Fruit fly (Drosophila melanogaster) whole organism, embryonic: ENCODE results near the gene SP1173.

Source experiments
- Atf6 ChIP-seq: fragments of 200-800 bp; sonication (Bioruptor generic); IDR thresholded peaks from 2 replicates; pipeline ENCODE4 v1.3.6; 2022; ENCODE audit warnings: missing biosample characterization, missing genetic modification characterization
- B-H1 ChIP-seq: fragments of 200-800 bp; sonication (Bioruptor generic); IDR thresholded peaks from 3 replicates; pipeline ENCODE4 v1.3.6; 2022; ENCODE audit warnings: missing biosample characterization, missing genetic modification characterization
- CG14860 ChIP-seq: fragments of 200-800 bp; sonication (Bioruptor generic); IDR thresholded peaks from 3 replicates; pipeline ENCODE4 v1.3.6; 2022; ENCODE audit warnings: missing biosample characterization, missing genetic modification characterization; ENCODE audit not compliant: partially characterized antibody
- CG18476 ChIP-seq: fragments of 200-800 bp; sonication (Bioruptor generic); optimal IDR thresholded peaks from 2 replicates; lab custom pipeline; 2016; ENCODE audit warnings: missing biosample characterization, mild to moderate bottlenecking, missing genetic modification characterization
- CG18764 ChIP-seq: fragments of 200-800 bp; sonication (Bioruptor generic); optimal IDR thresholded peaks from 3 replicates; lab custom pipeline; 2016; ENCODE audit warnings: missing biosample characterization, missing genetic modification characterization
- CG2678 ChIP-seq: fragments of 200-800 bp; sonication (Bioruptor generic); optimal IDR thresholded peaks from 3 replicates; lab custom pipeline; 2019; ENCODE audit warnings: missing biosample characterization, mild to moderate bottlenecking, missing genetic modification characterization, moderate library complexity
- CG30403 ChIP-seq: fragments of 200-800 bp; sonication (Bioruptor generic); optimal IDR thresholded peaks from 3 replicates; lab custom pipeline; 2016; ENCODE audit warnings: missing biosample characterization, missing genetic modification characterization
- CG34422 ChIP-seq: fragments of 200-800 bp; sonication (Bioruptor generic); IDR thresholded peaks from 3 replicates; pipeline ENCODE4 v1.3.6; 2022; ENCODE audit warnings: missing biosample characterization, missing genetic modification characterization
- CG3995 ChIP-seq: fragments of 200-800 bp; sonication (Bioruptor generic); optimal IDR thresholded peaks from 3 replicates; lab custom pipeline; 2016; ENCODE audit warnings: missing biosample characterization, missing genetic modification characterization
- CG4707 ChIP-seq: fragments of 200-800 bp; sonication (Bioruptor generic); optimal IDR thresholded peaks from 2 replicates; lab custom pipeline; 2018; ENCODE audit warnings: missing biosample characterization, mild to moderate bottlenecking, missing genetic modification characterization, moderate library complexity
- CG6689 ChIP-seq: fragments of 200-800 bp; sonication (Bioruptor generic); IDR thresholded peaks from 2 replicates; pipeline ENCODE4 v1.3.6; 2022; ENCODE audit warnings: missing biosample characterization, missing genetic modification characterization
- CG6813 ChIP-seq: fragments of 200-800 bp; sonication (Bioruptor generic); optimal IDR thresholded peaks from 2 replicates; lab custom pipeline; 2017; ENCODE audit warnings: missing biosample characterization, missing genetic modification characterization, mild to moderate bottlenecking, moderate library complexity, missing genetic modification reagents
- CG6854 ChIP-seq: fragments of 200-800 bp; sonication (Bioruptor generic); optimal IDR thresholded peaks from 3 replicates; lab custom pipeline; 2017; ENCODE audit warnings: missing biosample characterization, mild to moderate bottlenecking, missing genetic modification characterization
- CG8944 ChIP-seq: fragments of 200-800 bp; sonication (Bioruptor generic); optimal IDR thresholded peaks from 3 replicates; lab custom pipeline; 2016; ENCODE audit warnings: missing biosample characterization, missing genetic modification characterization
- Deaf1 ChIP-seq: fragments of 200-800 bp; optimal IDR thresholded peaks from 3 replicates; lab custom pipeline; 2019; ENCODE audit warnings: missing biosample characterization, mild to moderate bottlenecking, missing genetic modification characterization, moderate library complexity
- ERR ChIP-seq: fragments of 200-800 bp; sonication (Bioruptor generic); optimal IDR thresholded peaks from 2 replicates; lab custom pipeline; 2016; ENCODE audit warnings: missing biosample characterization, missing genetic modification characterization
- Ets97D ChIP-seq: fragments of 200-800 bp; sonication (Bioruptor generic); optimal IDR thresholded peaks from 3 replicates; lab custom pipeline; 2016; ENCODE audit warnings: missing biosample characterization, missing genetic modification characterization
- Hand ChIP-seq: fragments of 200-800 bp; sonication (Bioruptor generic); optimal IDR thresholded peaks from 2 replicates; lab custom pipeline; 2017; ENCODE audit warnings: mild to moderate bottlenecking, missing biosample characterization, missing genetic modification reagents, missing genetic modification characterization
- Hmx ChIP-seq: fragments of 200-800 bp; sonication (Bioruptor generic); optimal IDR thresholded peaks from 2 replicates; lab custom pipeline; 2016; ENCODE audit warnings: missing biosample characterization, missing genetic modification characterization
- Lim3 ChIP-seq: fragments of 200-800 bp; sonication (Bioruptor generic); IDR thresholded peaks from 2 replicates; pipeline ENCODE4 v1.3.6; 2022; ENCODE audit warnings: missing biosample characterization, missing genetic modification characterization
- MESR4 ChIP-seq: fragments of 200-800 bp; sonication (Bioruptor generic); optimal IDR thresholded peaks from 2 replicates; lab custom pipeline; 2018; ENCODE audit warnings: missing biosample characterization, mild to moderate bottlenecking, missing genetic modification characterization, moderate library complexity
- Rx ChIP-seq: fragments of 200-800 bp; sonication (Bioruptor generic); IDR thresholded peaks from 2 replicates; pipeline ENCODE4 v1.3.6; 2022; ENCODE audit warnings: missing biosample characterization, missing genetic modification characterization
- Trl ChIP-seq, 3 experiments: fragments of >200 bp in 2 of 3; fragments of 200-800 bp in 1 of 3; sonication (Bioruptor generic) in 1 of 3; optimal IDR thresholded peaks; 2 replicates in 1 of 3; 3 replicates in 2 of 3; lab custom pipeline; 2016 to 2017; ENCODE audit warnings: missing biosample characterization in 1 of 3, missing genetic modification characterization in 1 of 3
- ac ChIP-seq: fragments of 200-800 bp; sonication (Bioruptor generic); optimal IDR thresholded peaks from 3 replicates; lab custom pipeline; 2017; ENCODE audit warnings: missing biosample characterization, mild to moderate bottlenecking, missing genetic modification characterization
- bbx ChIP-seq: fragments of 200-800 bp; sonication (Bioruptor generic); IDR thresholded peaks from 2 replicates; pipeline ENCODE4 v1.3.6; 2022; ENCODE audit warnings: missing biosample characterization, missing genetic modification characterization; ENCODE audit not compliant: partially characterized antibody
- bigmax ChIP-seq: fragments of 200-800 bp; sonication (Bioruptor generic); optimal IDR thresholded peaks from 2 replicates; lab custom pipeline; 2018; ENCODE audit warnings: missing biosample characterization, mild to moderate bottlenecking, missing genetic modification characterization
- cas ChIP-seq: fragments of 200-800 bp; sonication (Bioruptor generic); IDR thresholded peaks from 2 replicates; pipeline ENCODE4 v1.3.6; 2022; ENCODE audit warnings: missing biosample characterization, missing genetic modification characterization
- caup ChIP-seq: fragments of 200-800 bp; sonication (Bioruptor generic); optimal IDR thresholded peaks from 3 replicates; lab custom pipeline; 2017; ENCODE audit warnings: missing biosample characterization, mild to moderate bottlenecking, missing genetic modification characterization, moderate library complexity; ENCODE audit not compliant: severe bottlenecking
- ci ChIP-seq: fragments of 200-800 bp; sonication (Bioruptor generic); IDR thresholded peaks from 3 replicates; pipeline ENCODE4 v1.3.6; 2022; ENCODE audit warnings: missing biosample characterization, missing genetic modification characterization
- crp ChIP-seq, 2 experiments: fragments of 200-800 bp; sonication (Bioruptor generic); optimal IDR thresholded peaks; 2 replicates in 1 of 2; 3 replicates in 1 of 2; lab custom pipeline; 2017; ENCODE audit warnings: missing biosample characterization in 2 of 2, missing genetic modification characterization in 2 of 2, mild to moderate bottlenecking in 1 of 2, moderate library complexity in 1 of 2
- da ChIP-seq: fragments of 200-800 bp; sonication (Bioruptor generic); optimal IDR thresholded peaks from 2 replicates; lab custom pipeline; 2016; ENCODE audit warnings: missing biosample characterization, missing genetic modification characterization
- ems ChIP-seq: fragments of 200-800 bp; sonication (Bioruptor generic); optimal IDR thresholded peaks from 3 replicates; lab custom pipeline; 2016; ENCODE audit warnings: missing biosample characterization, missing genetic modification characterization
- gce ChIP-seq: fragments of 200-800 bp; sonication (Bioruptor generic); IDR thresholded peaks from 3 replicates; pipeline ENCODE4 v1.3.6; 2022; ENCODE audit warnings: missing biosample characterization, missing genetic modification characterization
- gcm ChIP-seq: fragments of 200-800 bp; sonication (Bioruptor generic); optimal IDR thresholded peaks from 2 replicates; lab custom pipeline; 2019; ENCODE audit warnings: missing biosample characterization, mild to moderate bottlenecking, missing genetic modification characterization, moderate library complexity
- lab ChIP-seq: fragments of 200-800 bp; sonication (Bioruptor generic); optimal IDR thresholded peaks from 3 replicates; lab custom pipeline; 2017; ENCODE audit warnings: missing biosample characterization, missing genetic modification characterization, mild to moderate bottlenecking, moderate library complexity, missing genetic modification reagents
- lola ChIP-seq, 3 experiments: fragments of >200 bp in 2 of 3; fragments of 200-800 bp in 1 of 3; sonication (Bioruptor generic) in 1 of 3; optimal IDR thresholded peaks; 2 replicates each; lab custom pipeline; 2017 to 2019; ENCODE audit warnings: missing biosample characterization in 3 of 3, missing genetic modification characterization in 3 of 3, mild to moderate bottlenecking in 1 of 3, moderate library complexity in 1 of 3
- maf-S ChIP-seq: fragments of 200-800 bp; sonication (Bioruptor generic); optimal IDR thresholded peaks from 2 replicates; lab custom pipeline; 2016; ENCODE audit warnings: missing biosample characterization, missing genetic modification characterization
- mirr ChIP-seq: fragments of 200-800 bp; sonication (Bioruptor generic); optimal IDR thresholded peaks from 3 replicates; lab custom pipeline; 2018; ENCODE audit warnings: missing biosample characterization, mild to moderate bottlenecking, missing genetic modification characterization
- nmo ChIP-seq: fragments of 200-800 bp; sonication (Bioruptor generic); optimal IDR thresholded peaks from 2 replicates; lab custom pipeline; 2018; ENCODE audit warnings: missing biosample characterization, mild to moderate bottlenecking, missing genetic modification characterization, moderate library complexity
- nom ChIP-seq: fragments of 200-800 bp; sonication (Bioruptor generic); optimal IDR thresholded peaks from 2 replicates; lab custom pipeline; 2017; ENCODE audit warnings: missing biosample characterization, missing genetic modification characterization, mild to moderate bottlenecking, moderate library complexity, missing genetic modification reagents
- otp ChIP-seq: fragments of 200-800 bp; sonication (Bioruptor generic); IDR thresholded peaks from 3 replicates; pipeline ENCODE4, ENCODE4 v1.3.6; 2022; ENCODE audit warnings: missing biosample characterization, missing genetic modification characterization
- scrt ChIP-seq: fragments of 200-800 bp; sonication (Bioruptor generic); optimal IDR thresholded peaks from 2 replicates; lab custom pipeline; 2018; ENCODE audit warnings: missing biosample characterization, mild to moderate bottlenecking, missing genetic modification characterization, moderate library complexity
- sd ChIP-seq: fragments of 200-800 bp; sonication (Bioruptor generic); optimal IDR thresholded peaks from 3 replicates; lab custom pipeline; 2018; ENCODE audit warnings: missing biosample characterization, mild to moderate bottlenecking, missing genetic modification characterization, moderate library complexity
- seq ChIP-seq: fragments of 200-800 bp; sonication (Bioruptor generic); IDR thresholded peaks from 2 replicates; pipeline ENCODE4 v1.3.6; 2022; ENCODE audit warnings: missing biosample characterization, missing genetic modification characterization
- sqz ChIP-seq: fragments of 200-800 bp; sonication (Bioruptor generic); optimal IDR thresholded peaks from 3 replicates; lab custom pipeline; 2018; ENCODE audit warnings: missing biosample characterization, mild to moderate bottlenecking, missing genetic modification characterization
- tup ChIP-seq: fragments of 200-800 bp; sonication (Bioruptor generic); optimal IDR thresholded peaks from 2 replicates; lab custom pipeline; 2016; ENCODE audit warnings: missing biosample characterization, mild to moderate bottlenecking, missing genetic modification characterization, moderate library complexity
- tx ChIP-seq: fragments of 200-800 bp; sonication (Bioruptor generic); optimal IDR thresholded peaks from 2 replicates; lab custom pipeline; 2016; ENCODE audit warnings: missing biosample characterization, missing genetic modification characterization

The SP1173 gene

DNA sequence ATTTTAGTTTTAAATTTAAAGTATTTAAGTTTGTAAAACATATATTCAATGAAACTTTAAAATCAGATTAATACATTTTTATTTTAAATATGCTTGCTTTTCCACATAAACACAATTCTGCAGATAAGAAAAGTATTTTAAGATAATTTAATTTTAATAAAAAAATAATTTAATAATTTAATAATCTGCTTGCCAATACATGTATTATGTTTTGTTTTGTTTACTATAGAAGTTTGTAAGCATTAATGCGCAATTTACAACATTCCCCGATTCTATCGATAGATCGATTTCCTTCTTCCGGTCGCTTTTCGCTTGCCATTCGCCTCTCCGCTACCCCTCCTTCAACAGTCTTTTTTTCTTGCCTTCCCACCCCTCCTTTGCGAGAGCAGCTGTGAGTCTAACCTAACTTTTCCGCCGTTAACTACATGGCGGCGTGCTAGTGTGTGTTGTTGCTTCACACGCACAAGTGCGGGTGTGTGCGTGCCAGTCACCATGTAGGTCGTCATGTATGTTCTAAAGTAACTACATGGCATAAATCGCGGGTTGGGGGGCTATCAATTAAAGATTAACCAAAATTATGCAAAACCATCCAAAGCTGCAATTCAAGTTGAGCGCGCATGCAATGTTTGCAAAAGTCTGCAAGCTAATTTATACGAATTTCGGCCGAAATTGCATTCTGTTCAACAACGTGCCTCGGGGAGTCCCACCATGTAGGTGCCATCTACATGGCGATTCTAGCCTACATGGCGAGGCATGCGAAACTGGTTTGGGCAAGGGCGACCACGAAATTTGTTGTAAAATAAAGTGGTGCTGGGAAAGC lies 40.2 kb upstream of the SP1173 start (continued):
- TF ChIP-seq CG2678 (tag; lab: Kevin White, UChicago) (no peak), gcm (GFP tag; lab: Kevin White, UChicago) (no peak), cas (GFP tag; lab: Robert Waterston, UW) (no peak), caup (GFP tag; lab: Kevin White, UChicago) (peak; percentile 58), Hand (GFP tag; lab: Kevin White, UChicago) (peak; percentile 36), mirr (GFP tag; lab: Kevin White, UChicago) (peak; percentile 72), Ets97D (GFP tag; lab: Kevin White, UChicago) (peak; percentile 87), CG18764 (GFP tag; lab: Kevin White, UChicago) (no peak), CG6813 (GFP tag; lab: Kevin White, UChicago) (peak; percentile 43), CG6689 (GFP tag; lab: Robert Waterston, UW) (no peak), bbx (GFP tag; lab: Robert Waterston, UW) (peak; percentile 51; the same call in 1 of the 2 replicates), Trl (optimal IDR thresholded peaks at IDR 0.05; lab: Kevin White, UChicago) (no peak), Trl (GFP tag; optimal IDR thresholded peaks at IDR 0.05; lab: Kevin White, UChicago) (no peak), sqz (peak; percentile 70), ci (GFP tag; lab: Robert Waterston, UW) (peak; percentile 59; the same call in 2 of the 3 replicates), Lim3 (GFP tag; lab: Robert Waterston, UW) (no peak), ac (GFP tag; lab: Kevin White, UChicago) (no peak), MESR4 (GFP tag; lab: Kevin White, UChicago) (peak; percentile 100), seq (peak; percentile 58; the same call in 1 of the 2 replicates), scrt (peak; percentile 25), B-H1 (GFP tag; lab: Robert Waterston, UW) (no peak), Hmx (GFP tag; lab: Kevin White, UChicago) (no peak), crp (GFP tag; optimal IDR thresholded peaks at IDR 0.05; lab: Kevin White, UChicago) (peak in 1 of 2 experiments; percentile 83), lab (GFP tag; lab: Kevin White, UChicago) (peak; percentile 41), CG6854 (GFP tag; lab: Kevin White, UChicago) (no peak), ems (no peak), nmo (GFP tag; lab: Kevin White, UChicago) (peak; percentile 25), CG30403 (GFP tag; lab: Kevin White, UChicago) (peak; percentile 29), sd (tag; lab: Kevin White, UChicago) (peak; percentile 45), otp (GFP tag; lab: Robert Waterston, UW) (0 out of 3 replicates have a peak, but pooled peaks have one; percentile 34), CG18476 (no peak), ERR (GFP tag; lab: Kevin White, UChicago) (peak; percentile 45), CG4707 (peak; percentile 28), CG34422 (GFP tag; lab: Robert Waterston, UW) (peak; percentile 91), nom (peak; percentile 3), tup (GFP tag; lab: Kevin White, UChicago) (no peak), CG8944 (no peak), gce (GFP tag; lab: Robert Waterston, UW) (no peak), CG14860 (no peak; the same call in 2 of the 3 replicates), maf-S (GFP tag; lab: Kevin White, UChicago) (no peak), Rx (GFP tag; lab: Robert Waterston, UW) (0 out of 2 replicates have a peak, but pooled peaks have one; percentile 29), bigmax (GFP tag; lab: Kevin White, UChicago) (peak; percentile 100), da (GFP tag; lab: Kevin White, UChicago) (peak; percentile 39), Deaf1 (tag; lab: Kevin White, UChicago) (no peak), tx (GFP tag; lab: Kevin White, UChicago) (no peak), lola (GFP tag; optimal IDR thresholded peaks at IDR 0.05; lab: Kevin White, UChicago) (peak in 1 of 3 experiments; percentile 46), Atf6 (GFP tag; lab: Robert Waterston, UW) (peak; percentile 11; the same call in 1 of the 2 replicates), CG3995 (peak; percentile 13)
